Worm (Caenorhabditis elegans) whole organism, L1 larva: ENCODE measurements around the gene F13B12.4.
A peak's percentile ranks its signal among the peaks of the same experiment; 100 is the strongest.

Experiments used
- Y116A8C.19 ChIP-seq: sonication (generic microtip); optimal IDR thresholded peaks from 2 replicates; lab custom pipeline; 2016; ENCODE audit warnings: missing compliant biosample characterization, missing genetic modification characterization, borderline replicate concordance
- alr-1 ChIP-seq: fragments of 200-800 bp; sonication (Bioruptor generic); optimal IDR thresholded peaks from 2 replicates; lab custom pipeline; 2018; ENCODE audit warnings: borderline replicate concordance, mild to moderate bottlenecking, missing genetic modification characterization, missing compliant biosample characterization
- ama-1 ChIP-seq: fragments of 150-350 bp; optimal IDR thresholded peaks from 2 replicates; lab custom pipeline; 2014
- ceh-88 ChIP-seq: fragments of 200-800 bp; sonication (Bioruptor generic); IDR thresholded peaks from 2 replicates; pipeline ENCODE4 v1.3.6; 2022; ENCODE audit warnings: missing genetic modification characterization, missing compliant biosample characterization
- ceh-90 ChIP-seq: sonication (generic microtip); optimal IDR thresholded peaks from 2 replicates; lab custom pipeline; 2016; ENCODE audit warnings: missing genetic modification characterization, missing compliant biosample characterization
- dsc-1 ChIP-seq: sonication (generic microtip); optimal IDR thresholded peaks from 2 replicates; lab custom pipeline; 2016; ENCODE audit warnings: mild to moderate bottlenecking, missing genetic modification characterization, missing compliant biosample characterization
- efl-1 ChIP-seq, 4 experiments: fragments of 150-350 bp; optimal IDR thresholded peaks in 3 of 4; peaks in 1 of 4; 1 replicate in 1 of 4; 2 replicates in 3 of 4; lab custom pipeline; 2014; ENCODE audit warnings: missing biosample characterization in 2 of 4, missing genetic modification characterization in 2 of 4, missing genetic modification reagents in 2 of 4
- efl-3 ChIP-seq: fragments of 200-800 bp; sonication (Bioruptor generic); optimal IDR thresholded peaks from 2 replicates; lab custom pipeline; 2018; ENCODE audit warnings: mild to moderate bottlenecking, missing genetic modification characterization, missing compliant biosample characterization
- egl-13 ChIP-seq: sonication (generic microtip); optimal IDR thresholded peaks from 2 replicates; lab custom pipeline; 2016; ENCODE audit warnings: missing genotype, missing genetic modification reagents, missing genetic modification characterization, missing compliant biosample characterization
- egl-27 ChIP-seq, 2 experiments: fragments of 150-350 bp in 1 of 2; sonication (generic microtip); optimal IDR thresholded peaks; 3 replicates each; lab custom pipeline; 2017 to 2018; ENCODE audit warnings: missing biosample characterization in 2 of 2, missing genetic modification characterization in 2 of 2, missing genetic modification reagents in 2 of 2
- elt-2 ChIP-seq: sonication (generic microtip); optimal IDR thresholded peaks from 2 replicates; lab custom pipeline; 2016; ENCODE audit warnings: missing genetic modification characterization, mild to moderate bottlenecking, inconsistent platforms, missing compliant biosample characterization, missing genetic modification reagents
- ets-5 ChIP-seq: fragments of 200-800 bp; sonication (Bioruptor generic); IDR thresholded peaks from 2 replicates; pipeline ENCODE4 v1.3.6; 2022; ENCODE audit warnings: missing genetic modification characterization, missing compliant biosample characterization
- fkh-4 ChIP-seq: sonication (generic microtip); optimal IDR thresholded peaks from 2 replicates; lab custom pipeline; 2016; ENCODE audit warnings: missing compliant biosample characterization, missing genetic modification characterization, borderline replicate concordance
- fkh-8 ChIP-seq: sonication (generic microtip); optimal IDR thresholded peaks from 2 replicates; lab custom pipeline; 2016; ENCODE audit warnings: mild to moderate bottlenecking, missing genetic modification characterization, missing compliant biosample characterization
- fos-1 ChIP-seq: fragments of 150-350 bp; optimal IDR thresholded peaks from 2 replicates; lab custom pipeline; 2014; ENCODE audit warnings: missing biosample characterization, missing genetic modification characterization
- grh-1 ChIP-seq: fragments of 200-800 bp; sonication (Bioruptor generic); IDR thresholded peaks from 2 replicates; pipeline ENCODE4 v1.3.6; 2022; ENCODE audit warnings: missing genetic modification reagents, missing genetic modification characterization, missing compliant biosample characterization
- hlh-17 ChIP-seq: fragments of 200-800 bp; sonication (Bioruptor generic); optimal IDR thresholded peaks from 2 replicates; lab custom pipeline; 2018; ENCODE audit warnings: missing genetic modification characterization, mild to moderate bottlenecking, missing compliant biosample characterization, moderate library complexity, borderline replicate concordance
- hlh-4 ChIP-seq: sonication (generic microtip); optimal IDR thresholded peaks from 2 replicates; lab custom pipeline; 2016; ENCODE audit warnings: mild to moderate bottlenecking, missing genetic modification characterization, missing compliant biosample characterization
- irx-1 ChIP-seq: sonication (generic microtip); optimal IDR thresholded peaks from 2 replicates; lab custom pipeline; 2016; ENCODE audit warnings: missing genetic modification characterization, missing compliant biosample characterization
- isw-1 ChIP-seq: fragments of 200-800 bp; sonication (Bioruptor generic); IDR thresholded peaks from 2 replicates; pipeline ENCODE4 v1.3.6; 2022; ENCODE audit warnings: missing genetic modification characterization, missing compliant biosample characterization
- lin-13 ChIP-seq: fragments of 150-350 bp; optimal IDR thresholded peaks from 2 replicates; lab custom pipeline; 2014; ENCODE audit warnings: missing biosample characterization, missing genetic modification reagents, missing genetic modification characterization
- lin-35 ChIP-seq, 2 experiments: fragments of 150-350 bp; optimal IDR thresholded peaks; 2 replicates each; lab custom pipeline; 2014; ENCODE audit warnings: missing biosample characterization in 2 of 2, missing genetic modification characterization in 2 of 2, missing genetic modification reagents in 2 of 2
- lin-39 ChIP-seq: fragments of 150-350 bp; optimal IDR thresholded peaks from 2 replicates; lab custom pipeline; 2014; ENCODE audit warnings: missing biosample characterization, missing genetic modification reagents, missing genetic modification characterization
- lir-3 ChIP-seq: sonication (generic microtip); optimal IDR thresholded peaks from 2 replicates; lab custom pipeline; 2016; ENCODE audit warnings: mild to moderate bottlenecking, missing genetic modification characterization, moderate library complexity, missing compliant biosample characterization; ENCODE audit not compliant: poor library complexity
- mef-2 ChIP-seq: fragments of 150-350 bp; optimal IDR thresholded peaks from 2 replicates; lab custom pipeline; 2014; ENCODE audit warnings: missing biosample characterization, missing genetic modification characterization
- mep-1 ChIP-seq: fragments of 150-350 bp; optimal IDR thresholded peaks from 2 replicates; lab custom pipeline; 2014; ENCODE audit warnings: missing biosample characterization, missing genetic modification characterization
- nhr-12 ChIP-seq: sonication (generic microtip); optimal IDR thresholded peaks from 2 replicates; lab custom pipeline; 2017; ENCODE audit warnings: missing biosample characterization, missing genetic modification characterization
- nhr-20 ChIP-seq: sonication (generic microtip); optimal IDR thresholded peaks from 2 replicates; lab custom pipeline; 2016; ENCODE audit warnings: mild to moderate bottlenecking, missing genetic modification characterization, missing compliant biosample characterization
- nhr-237 ChIP-seq: fragments of 150-350 bp; optimal IDR thresholded peaks from 2 replicates; lab custom pipeline; 2014; ENCODE audit warnings: missing biosample characterization, missing genetic modification characterization
- nhr-47 ChIP-seq: sonication (generic microtip); optimal IDR thresholded peaks from 2 replicates; lab custom pipeline; 2016; ENCODE audit warnings: mild to moderate bottlenecking, missing genetic modification characterization, moderate library complexity, missing compliant biosample characterization
- nhr-71 ChIP-seq: sonication (generic microtip); optimal IDR thresholded peaks from 2 replicates; lab custom pipeline; 2016; ENCODE audit warnings: mild to moderate bottlenecking, missing genetic modification characterization, moderate library complexity, missing compliant biosample characterization
- nhr-77 ChIP-seq: fragments of 150-350 bp; optimal IDR thresholded peaks from 2 replicates; lab custom pipeline; 2014; ENCODE audit warnings: missing biosample characterization, missing genetic modification characterization
- nhr-85 ChIP-seq: sonication (generic microtip); peaks from one replicate; lab custom pipeline; 2016; ENCODE audit warnings: missing genetic modification characterization, inconsistent platforms, missing compliant biosample characterization
- nhr-90 ChIP-seq: sonication (generic microtip); optimal IDR thresholded peaks from 2 replicates; lab custom pipeline; 2016; ENCODE audit warnings: mild to moderate bottlenecking, missing genetic modification characterization, missing compliant biosample characterization; ENCODE audit not compliant: poor library complexity
- pax-3 ChIP-seq: fragments of 200-800 bp; sonication (Bioruptor generic); optimal IDR thresholded peaks from 2 replicates; lab custom pipeline; 2018; ENCODE audit warnings: mild to moderate bottlenecking, missing genetic modification characterization, moderate library complexity, missing compliant biosample characterization
- pqm-1 ChIP-seq: sonication (generic microtip); optimal IDR thresholded peaks from 3 replicates; lab custom pipeline; 2017; ENCODE audit warnings: missing biosample characterization, missing genetic modification characterization
- skn-1 ChIP-seq: fragments of 150-350 bp; optimal IDR thresholded peaks from 2 replicates; lab custom pipeline; 2014; ENCODE audit warnings: missing biosample characterization, missing genetic modification characterization
- sptf-1 ChIP-seq: fragments of 150-350 bp; optimal IDR thresholded peaks from 2 replicates; lab custom pipeline; 2014; ENCODE audit warnings: missing biosample characterization, missing genetic modification characterization
- tbx-2 ChIP-seq: sonication (generic microtip); optimal IDR thresholded peaks from 2 replicates; lab custom pipeline; 2016; ENCODE audit warnings: missing genetic modification characterization, missing compliant biosample characterization
- unc-130 ChIP-seq: fragments of 150-350 bp; optimal IDR thresholded peaks from 2 replicates; lab custom pipeline; 2017; ENCODE audit warnings: missing biosample characterization, missing genetic modification characterization, inconsistent platforms
- unc-62 ChIP-seq: fragments of 150-350 bp; optimal IDR thresholded peaks from 2 replicates; lab custom pipeline; 2014; ENCODE audit warnings: missing biosample characterization, missing genetic modification reagents, missing genetic modification characterization
- unc-98 ChIP-seq: fragments of 200-800 bp; sonication (Bioruptor generic); IDR thresholded peaks from 2 replicates; pipeline ENCODE4 v1.3.6; 2022; ENCODE audit warnings: missing genetic modification characterization, missing compliant biosample characterization
- xbp-1 ChIP-seq: sonication (generic microtip); optimal IDR thresholded peaks from 2 replicates; lab custom pipeline; 2016; ENCODE audit warnings: missing genetic modification characterization, missing compliant biosample characterization
- zag-1 ChIP-seq: fragments of 150-350 bp; optimal IDR thresholded peaks from 2 replicates; lab custom pipeline; 2014; ENCODE audit warnings: missing biosample characterization, missing genetic modification characterization
- ztf-4 ChIP-seq: fragments of 150-350 bp; optimal IDR thresholded peaks from 2 replicates; lab custom pipeline; 2014; ENCODE audit warnings: missing biosample characterization, missing genetic modification characterization

Gene F13B12.4

DNA sequence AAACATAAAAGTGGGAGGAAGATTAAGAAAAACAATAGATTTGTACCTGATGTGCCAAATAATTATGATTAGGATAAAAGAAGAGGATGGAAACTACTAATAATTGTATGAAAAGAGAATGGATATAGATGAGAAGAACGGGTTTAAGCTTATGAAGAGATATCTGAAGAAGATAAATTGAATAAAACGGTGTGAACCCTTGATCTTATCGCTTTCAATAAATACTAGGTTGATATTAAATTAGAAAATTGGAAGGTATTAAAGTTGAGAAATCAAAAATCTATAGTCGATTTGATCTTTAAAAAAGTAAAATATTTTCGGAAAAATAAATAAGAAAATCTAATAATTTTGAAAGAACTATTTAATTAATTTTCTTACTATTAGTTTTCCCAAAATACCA is at the start of gene F13B12.4:
TSS of gene F13B12.4 (minus strand) at position 101 of the 400 bp plus-strand sequence.
- TF ChIP-seq ztf-4 (tag; lab: Kevin White, UChicago) (no peak), efl-3 (GFP tag; lab: Kevin White, UChicago) (no peak), dsc-1 (peak; percentile 42), nhr-20 (tag; lab: Kevin White, UChicago) (no peak), irx-1 (tag; lab: Kevin White, UChicago) (no peak), lin-35 (GFP tag; optimal IDR thresholded peaks at IDR 0.05; lab: Kevin White, UChicago) (no peak), skn-1 (tag; lab: Kevin White, UChicago) (no peak)

DNA sequence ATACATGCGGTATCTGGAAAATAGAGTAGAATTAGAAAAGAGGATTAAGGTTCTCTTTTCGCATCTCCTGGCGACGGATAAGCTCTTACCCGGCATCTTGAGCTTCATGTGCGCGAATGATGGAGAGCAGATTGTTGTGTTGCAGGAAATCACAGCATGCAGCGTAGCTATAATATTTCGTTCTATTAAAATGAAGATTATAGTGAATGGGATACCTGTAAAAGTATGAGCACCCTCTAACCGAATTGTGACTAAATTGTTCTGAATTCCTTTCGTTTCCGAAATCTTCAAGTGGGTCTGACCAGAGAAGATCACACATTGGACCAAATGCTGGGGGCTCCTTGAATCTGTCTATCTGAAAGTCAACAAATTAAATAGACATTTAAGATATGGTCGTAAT is 48.7 kb upstream of the F13B12.4 start:
- TF ChIP-seq unc-98 (GFP tag; lab: Robert Waterston, UW) (no peak), efl-1 (optimal IDR thresholded peaks at IDR 0.05; lab: Kevin White, UChicago) (no peak), efl-1 (GFP tag; optimal IDR thresholded peaks at IDR 0.05 in 1 of 2; lab: Kevin White, UChicago) (peak in 1 of 2 experiments; percentile 51), dsc-1 (peak; percentile 32)

DNA sequence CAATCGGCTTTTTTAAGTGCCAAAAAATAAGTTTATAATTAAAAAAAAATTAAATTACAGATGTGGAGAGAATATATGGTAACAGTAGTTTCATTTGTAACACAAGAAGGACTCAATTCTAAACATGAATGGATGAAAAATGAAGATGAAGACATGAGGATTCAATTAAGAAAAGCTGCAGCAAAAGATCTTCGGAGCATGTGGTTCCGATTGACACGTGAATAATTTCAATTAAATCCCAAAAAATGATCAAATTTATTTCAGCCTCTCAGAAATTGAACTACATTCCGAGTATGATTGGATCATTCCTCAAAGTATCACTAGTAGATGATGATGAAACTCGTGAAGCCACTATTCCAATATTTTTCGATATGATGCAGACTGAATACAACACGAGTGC is 39.7 kb upstream of the F13B12.4 start:
- no peak for TF ChIP-seq egl-13 (tag; lab: Kevin White, UChicago)
- TF ChIP-seq ztf-4 (tag; lab: Kevin White, UChicago) = no peak
- no peak for TF ChIP-seq nhr-12 (tag; lab: Kevin White, UChicago)
- peak; percentile 88 for TF ChIP-seq fkh-4
- TF ChIP-seq dsc-1 = peak; percentile 98

DNA sequence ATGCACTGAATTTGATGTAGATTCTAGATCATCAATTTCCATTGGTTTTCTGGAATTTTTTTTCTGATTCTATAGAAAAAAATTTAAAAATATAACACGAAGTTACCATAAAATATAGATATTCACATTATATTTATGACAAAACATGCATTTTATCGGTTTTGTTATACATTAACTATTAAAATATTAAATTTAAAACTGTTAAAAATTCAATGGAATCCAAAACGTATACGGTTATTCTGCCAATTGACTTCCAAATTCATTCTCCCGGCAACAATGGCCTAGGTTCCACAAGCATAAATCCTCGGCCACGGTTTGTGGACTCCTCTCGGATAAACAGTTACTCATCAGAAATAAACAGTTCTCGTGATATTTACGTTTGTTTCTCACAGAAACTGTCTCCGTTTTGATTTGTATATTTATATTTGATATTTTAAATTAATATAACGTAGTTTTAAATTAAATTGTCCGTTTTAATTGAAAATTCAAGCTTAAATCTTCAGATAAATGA is 34.0 kb upstream of the F13B12.4 start, which contains the start of the genes F01D4.5 and ced-5:
TSS of gene F01D4.5 (minus strand) at position 51 of the 511 bp plus-strand sequence.
TSS of gene ced-5 (plus strand) at position 504 of the 511 bp plus-strand sequence.
- TF ChIP-seq lin-39 = peak; percentile 72
- peak; percentile 58 for TF ChIP-seq ztf-4 (tag; lab: Kevin White, UChicago)
- no peak for TF ChIP-seq ama-1 (lab: Kevin White, UChicago)
- peak; percentile 91 for TF ChIP-seq elt-2
- TF ChIP-seq fkh-8 (tag; lab: Kevin White, UChicago) = peak; percentile 84
- TF ChIP-seq unc-62 (GFP tag; lab: Kevin White, UChicago) = no peak
- peak; percentile 68 for TF ChIP-seq lin-13 (GFP tag; lab: Kevin White, UChicago)
- TF ChIP-seq mef-2 (tag; lab: Kevin White, UChicago) = no peak
- peak; percentile 92 for TF ChIP-seq xbp-1 (tag; lab: Kevin White, UChicago)
- no peak for TF ChIP-seq ets-5
- peak; percentile 36 for TF ChIP-seq unc-130 (tag; lab: Kevin White, UChicago)
- peak; percentile 95 for TF ChIP-seq dsc-1
- no peak for TF ChIP-seq zag-1 (tag; lab: Kevin White, UChicago)
- no peak for TF ChIP-seq alr-1 (tag; lab: Kevin White, UChicago)
- TF ChIP-seq skn-1 (tag; lab: Kevin White, UChicago) = peak; percentile 69
- peak; percentile 92 for TF ChIP-seq mep-1 (tag; lab: Kevin White, UChicago)
- TF ChIP-seq hlh-4 = peak; percentile 94
- TF ChIP-seq hlh-17 (GFP tag; lab: Kevin White, UChicago) = peak; percentile 40
- TF ChIP-seq pax-3 (tag; lab: Kevin White, UChicago) = peak; percentile 95
- TF ChIP-seq pqm-1 (tag; lab: Kevin White, UChicago) = no peak
- peak; percentile 94 for TF ChIP-seq nhr-71
- TF ChIP-seq nhr-85 = peak; percentile 97
- TF ChIP-seq Y116A8C.19 (tag; lab: Kevin White, UChicago) = peak; percentile 94
- peak; percentile 90 for TF ChIP-seq unc-98 (GFP tag; lab: Robert Waterston, UW)
- TF ChIP-seq nhr-77 = no peak
- peak; percentile 99 for TF ChIP-seq irx-1 (tag; lab: Kevin White, UChicago)
- no peak for TF ChIP-seq sptf-1
- peak; percentile 98 for TF ChIP-seq nhr-90 (tag; lab: Kevin White, UChicago)
- peak; percentile 77 for TF ChIP-seq efl-3 (GFP tag; lab: Kevin White, UChicago)
- no peak for TF ChIP-seq nhr-237 (tag; lab: Kevin White, UChicago)
- TF ChIP-seq egl-27 (tag; optimal IDR thresholded peaks at IDR 0.05; lab: Kevin White, UChicago) = no peak
- peak; percentile 94 for TF ChIP-seq nhr-47
- TF ChIP-seq tbx-2 (tag; lab: Kevin White, UChicago) = peak; percentile 95
- peak; percentile 79 for TF ChIP-seq isw-1 (GFP tag; lab: Robert Waterston, UW)
- TF ChIP-seq ceh-88 (GFP tag; lab: Robert Waterston, UW) = peak; percentile 79
- TF ChIP-seq ceh-90 (tag; lab: Kevin White, UChicago) = peak; percentile 99
- no peak for TF ChIP-seq nhr-12 (tag; lab: Kevin White, UChicago)
- TF ChIP-seq fos-1 (tag; lab: Kevin White, UChicago) = peak; percentile 51
- peak; percentile 98 for TF ChIP-seq lir-3 (tag; lab: Kevin White, UChicago)
- TF ChIP-seq grh-1 (GFP tag; lab: Robert Waterston, UW) = peak; percentile 68
